Fruit fly (Drosophila melanogaster) whole organism, wandering third instar larva: Measurements from ENCODE around the gene Nagk.

Experiments used
- CrebA ChIP-seq: fragments of 200-800 bp; sonication (Bioruptor generic); optimal IDR thresholded peaks from 2 replicates; lab custom pipeline; 2016; ENCODE audit warnings: missing biosample characterization, mild to moderate bottlenecking, missing genetic modification characterization, borderline replicate concordance
- Dif ChIP-seq: fragments of 200-275, 200-300 bp; sonication (Bioruptor generic); optimal IDR thresholded peaks from 2 replicates; lab custom pipeline; 2018; ENCODE audit warnings: missing biosample characterization, missing genetic modification characterization; ENCODE audit not compliant: partially characterized antibody
- Hnf4 ChIP-seq: fragments of 200-800 bp; sonication (Bioruptor generic); optimal IDR thresholded peaks from 2 replicates; lab custom pipeline; 2016; ENCODE audit warnings: missing biosample characterization, mild to moderate bottlenecking, missing genetic modification characterization
- Hr78 ChIP-seq: fragments of >200 bp; optimal IDR thresholded peaks from 2 replicates; lab custom pipeline; 2017; ENCODE audit warnings: missing biosample characterization, missing genetic modification characterization
- OdsH ChIP-seq: fragments of 200-800 bp; sonication (Bioruptor generic); optimal IDR thresholded peaks from 2 replicates; lab custom pipeline; 2016; ENCODE audit warnings: missing biosample characterization, mild to moderate bottlenecking, missing genetic modification characterization
- br ChIP-seq: fragments of 200-800 bp; sonication (Bioruptor generic); optimal IDR thresholded peaks from 2 replicates; lab custom pipeline; 2016; ENCODE audit warnings: missing biosample characterization, missing genetic modification characterization
- dl ChIP-seq, 2 experiments: fragments of 175-275, 200-275 bp in 1 of 2; fragments of 200-275 bp in 1 of 2; sonication (Bioruptor generic); optimal IDR thresholded peaks; lab custom pipeline; 2018; ENCODE audit warnings: mild to moderate bottlenecking in 2 of 2, missing biosample characterization in 2 of 2, missing genetic modification characterization in 2 of 2, moderate library complexity in 2 of 2; ENCODE audit not compliant: partially characterized antibody in 2 of 2, insufficient read depth in 1 of 2
- ey ChIP-seq: fragments of 200-800 bp; sonication (Bioruptor generic); optimal IDR thresholded peaks from 2 replicates; lab custom pipeline; 2016; ENCODE audit warnings: missing biosample characterization, missing genetic modification characterization
- fru ChIP-seq: fragments of 200-800 bp; sonication (Bioruptor generic); optimal IDR thresholded peaks from 3 replicates; lab custom pipeline; 2016; ENCODE audit warnings: missing biosample characterization, mild to moderate bottlenecking, missing genetic modification characterization
- jim ChIP-seq: fragments of 175-275, 200-325 bp; sonication (Bioruptor generic); optimal IDR thresholded peaks from 2 replicates; lab custom pipeline; 2016; ENCODE audit warnings: missing biosample characterization, mild to moderate bottlenecking, missing genetic modification characterization
- pan ChIP-seq: fragments of >200 bp; optimal IDR thresholded peaks from 2 replicates; lab custom pipeline; 2017
- psq ChIP-seq: fragments of 200-800 bp; sonication (Bioruptor generic); optimal IDR thresholded peaks from 3 replicates; lab custom pipeline; 2017; ENCODE audit warnings: missing biosample characterization, mild to moderate bottlenecking, missing genetic modification characterization, moderate library complexity

DNA sequence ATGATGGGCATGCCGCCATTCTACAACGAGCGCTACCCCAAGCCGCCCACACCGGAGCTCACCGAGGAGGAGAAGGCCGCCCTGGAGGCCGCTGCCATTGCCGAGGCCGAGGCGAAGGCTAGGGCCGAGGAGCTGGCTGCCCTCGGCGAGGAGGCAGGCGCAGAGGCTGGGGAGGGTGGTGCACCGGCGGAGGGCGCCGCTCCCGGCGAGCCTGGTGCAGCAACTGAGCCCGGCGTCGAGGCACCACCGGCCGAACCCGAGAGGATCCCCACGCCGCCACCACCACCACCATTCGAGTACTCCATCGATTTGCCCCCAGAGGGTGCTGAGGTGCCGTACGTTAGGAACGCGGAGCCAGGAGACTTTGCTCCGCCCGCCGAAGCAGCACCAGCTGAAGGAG, 37.8 kb downstream of the Nagk start:
- no peak for TF ChIP-seq jim (GFP tag; lab: Kevin White, UChicago)
- TF ChIP-seq OdsH (GFP tag; lab: Kevin White, UChicago): no peak
- TF ChIP-seq dl (GFP tag; optimal IDR thresholded peaks at IDR 0.05; lab: Kevin White, UChicago; ENCODE audit: insufficient read depth in 1 of 2, partially characterized antibody in 2 of 2): no peak
- TF ChIP-seq br (GFP tag; lab: Kevin White, UChicago): no peak
- no peak for TF ChIP-seq fru (GFP tag; lab: Kevin White, UChicago)
- no peak for TF ChIP-seq Dif (GFP tag; lab: Kevin White, UChicago)
- TF ChIP-seq pan (lab: Kevin White, UChicago): no peak
- no peak for TF ChIP-seq Hr78 (GFP tag; lab: Kevin White, UChicago)
- TF ChIP-seq Hnf4: no peak
- TF ChIP-seq psq (GFP tag; lab: Kevin White, UChicago): no peak
- TF ChIP-seq ey (GFP tag; lab: Kevin White, UChicago): no peak
- TF ChIP-seq CrebA: no peak
